Fruit fly (Drosophila melanogaster) whole organism, prepupa: Measurements from ENCODE around the gene solo.

Experiments
- CG10631 ChIP-seq: fragments of 200-800 bp; sonication (Bioruptor generic); optimal IDR thresholded peaks from 2 replicates; lab custom pipeline; 2016; ENCODE audit warnings: missing biosample characterization, missing genetic modification characterization
- CG10669 ChIP-seq: fragments of 200-800 bp; sonication (Bioruptor generic); optimal IDR thresholded peaks from 3 replicates; lab custom pipeline; 2018; ENCODE audit warnings: missing biosample characterization, mild to moderate bottlenecking, missing genetic modification characterization, moderate library complexity
- CG11294 ChIP-seq: fragments of 200-800 bp; sonication (Bioruptor generic); IDR thresholded peaks from 2 replicates; pipeline ENCODE4 v1.3.6; 2022; ENCODE audit warnings: missing biosample characterization, missing genetic modification characterization
- CG11762 ChIP-seq: fragments of 200-800 bp; sonication (Bioruptor generic); optimal IDR thresholded peaks from 3 replicates; lab custom pipeline; 2016; ENCODE audit warnings: missing biosample characterization, missing genetic modification characterization; ENCODE audit not compliant: insufficient read depth
- CG11902 ChIP-seq: fragments of 200-800 bp; sonication (Bioruptor generic); optimal IDR thresholded peaks from 3 replicates; lab custom pipeline; 2016; ENCODE audit warnings: missing biosample characterization, missing genetic modification characterization
- CG1621 ChIP-seq: fragments of 200-800 bp; sonication (Bioruptor generic); optimal IDR thresholded peaks from 3 replicates; lab custom pipeline; 2018; ENCODE audit warnings: missing biosample characterization, mild to moderate bottlenecking, missing genetic modification characterization
- CG16779 ChIP-seq: fragments of 200-800 bp; sonication (Bioruptor generic); optimal IDR thresholded peaks from 3 replicates; lab custom pipeline; 2017; ENCODE audit warnings: missing biosample characterization, mild to moderate bottlenecking, missing genetic modification characterization
- CG3032 ChIP-seq: fragments of 200-800 bp; optimal IDR thresholded peaks from 2 replicates; lab custom pipeline; 2019; ENCODE audit warnings: missing biosample characterization, mild to moderate bottlenecking, missing genetic modification characterization, moderate library complexity
- CG31627 ChIP-seq: fragments of 200-800 bp; sonication (Bioruptor generic); optimal IDR thresholded peaks from 3 replicates; lab custom pipeline; 2016; ENCODE audit warnings: missing biosample characterization, missing genetic modification characterization
- CG32006 ChIP-seq: fragments of 200-800 bp; sonication (Bioruptor generic); optimal IDR thresholded peaks from 3 replicates; lab custom pipeline; 2017; ENCODE audit warnings: missing biosample characterization, mild to moderate bottlenecking, missing genetic modification characterization
- CG34406 ChIP-seq: fragments of 200-800 bp; sonication (Bioruptor generic); optimal IDR thresholded peaks from 3 replicates; lab custom pipeline; 2016; ENCODE audit warnings: missing biosample characterization, missing genetic modification characterization
- CG3919 ChIP-seq: fragments of 200-800 bp; sonication (Bioruptor generic); optimal IDR thresholded peaks from 3 replicates; lab custom pipeline; 2016; ENCODE audit warnings: missing biosample characterization, missing genetic modification characterization
- CG6163 ChIP-seq: fragments of 200-800 bp; sonication (Bioruptor generic); IDR thresholded peaks from 3 replicates; pipeline ENCODE4 v1.3.6; 2022; ENCODE audit warnings: missing biosample characterization, missing genetic modification characterization
- CG6276 ChIP-seq: fragments of 200-800 bp; sonication (Bioruptor generic); optimal IDR thresholded peaks from 2 replicates; lab custom pipeline; 2017; ENCODE audit warnings: missing biosample characterization, mild to moderate bottlenecking, missing genetic modification characterization
- CG6792 ChIP-seq: fragments of 200-800 bp; sonication (Bioruptor generic); optimal IDR thresholded peaks from 3 replicates; lab custom pipeline; 2016; ENCODE audit warnings: missing biosample characterization, missing genetic modification characterization
- CG6808 ChIP-seq: fragments of 200-800 bp; sonication (Bioruptor generic); optimal IDR thresholded peaks from 3 replicates; lab custom pipeline; 2017; ENCODE audit warnings: missing biosample characterization, missing genetic modification characterization, mild to moderate bottlenecking, moderate library complexity, missing genetic modification reagents
- CG6854 ChIP-seq: fragments of 200-800 bp; sonication (Bioruptor generic); optimal IDR thresholded peaks from 2 replicates; lab custom pipeline; 2017; ENCODE audit warnings: missing biosample characterization, mild to moderate bottlenecking, missing genetic modification characterization
- CG7368 ChIP-seq: fragments of 200-800 bp; sonication (Bioruptor generic); optimal IDR thresholded peaks from 3 replicates; lab custom pipeline; 2016; ENCODE audit warnings: missing biosample characterization, missing genetic modification characterization
- CG8119 ChIP-seq: fragments of 200-800 bp; sonication (Bioruptor generic); IDR thresholded peaks from 3 replicates; pipeline ENCODE4 v1.3.6; 2022; ENCODE audit warnings: missing biosample characterization, missing genetic modification characterization
- CG8319 ChIP-seq: fragments of 200-800 bp; sonication (Bioruptor generic); optimal IDR thresholded peaks from 3 replicates; lab custom pipeline; 2016; ENCODE audit warnings: missing biosample characterization, missing genetic modification characterization
- CG9139 ChIP-seq: fragments of 200-800 bp; sonication (Bioruptor generic); optimal IDR thresholded peaks from 3 replicates; lab custom pipeline; 2017; ENCODE audit warnings: missing biosample characterization, mild to moderate bottlenecking, missing genetic modification characterization
- Eip75B ChIP-seq: fragments of 200-800 bp; sonication (Bioruptor generic); optimal IDR thresholded peaks from 3 replicates; lab custom pipeline; 2016; ENCODE audit warnings: missing biosample characterization, missing genetic modification characterization
- Eip78C ChIP-seq: fragments of 200-800 bp; sonication (Bioruptor generic); peaks from one replicate; lab custom pipeline; 2016; ENCODE audit warnings: missing biosample characterization, missing genetic modification characterization
- Eip93F ChIP-seq: fragments of 200-800 bp; sonication (Bioruptor generic); optimal IDR thresholded peaks from 2 replicates; lab custom pipeline; 2016; ENCODE audit warnings: missing biosample characterization, mild to moderate bottlenecking, missing genetic modification characterization
- Ets96B ChIP-seq: fragments of 200-800 bp; optimal IDR thresholded peaks from 2 replicates; lab custom pipeline; 2019; ENCODE audit warnings: missing biosample characterization, mild to moderate bottlenecking, missing genetic modification characterization, moderate library complexity
- Gug ChIP-seq: fragments of 200-800 bp; sonication (Bioruptor generic); IDR thresholded peaks from 2 replicates; pipeline ENCODE4 v1.3.6; 2022; ENCODE audit warnings: missing biosample characterization, missing genetic modification characterization
- Hr38 ChIP-seq: sonication (Bioruptor generic); optimal IDR thresholded peaks from 2 replicates; lab custom pipeline; 2016; ENCODE audit warnings: missing biosample characterization, missing genetic modification characterization
- Hr39 ChIP-seq: fragments of 200-800 bp; sonication (Bioruptor generic); optimal IDR thresholded peaks from 2 replicates; lab custom pipeline; 2016; ENCODE audit warnings: missing biosample characterization, missing genetic modification characterization
- Hr4 ChIP-seq: fragments of 200-800 bp; sonication (Bioruptor generic); optimal IDR thresholded peaks from 3 replicates; lab custom pipeline; 2016; ENCODE audit warnings: missing biosample characterization, missing genetic modification characterization
- Lpt ChIP-seq: fragments of 200-800 bp; sonication (Bioruptor generic); optimal IDR thresholded peaks from 3 replicates; lab custom pipeline; 2016; ENCODE audit warnings: missing biosample characterization, missing genetic modification characterization
- Met ChIP-seq: fragments of 200-800 bp; sonication (Bioruptor generic); optimal IDR thresholded peaks from 3 replicates; lab custom pipeline; 2016; ENCODE audit warnings: missing biosample characterization, missing genetic modification characterization
- OdsH ChIP-seq: fragments of 200-800 bp; sonication (Bioruptor generic); optimal IDR thresholded peaks from 3 replicates; lab custom pipeline; 2016; ENCODE audit warnings: missing biosample characterization, missing genetic modification characterization
- Sox102F ChIP-seq: fragments of 200-800 bp; sonication (Bioruptor generic); optimal IDR thresholded peaks from 2 replicates; lab custom pipeline; 2016; ENCODE audit warnings: missing biosample characterization, mild to moderate bottlenecking, missing genetic modification characterization
- Sox14 ChIP-seq: fragments of 200-800 bp; sonication (Bioruptor generic); optimal IDR thresholded peaks from 3 replicates; lab custom pipeline; 2016; ENCODE audit warnings: missing biosample characterization, missing genetic modification characterization
- Sox15 ChIP-seq: fragments of 200-800 bp; sonication (Bioruptor generic); optimal IDR thresholded peaks from 3 replicates; lab custom pipeline; 2016; ENCODE audit warnings: missing biosample characterization, missing genetic modification characterization
- acj6 ChIP-seq: fragments of 200-800 bp; sonication (Bioruptor generic); optimal IDR thresholded peaks from 3 replicates; lab custom pipeline; 2016; ENCODE audit warnings: missing biosample characterization, missing genetic modification characterization
- dac ChIP-seq: fragments of 200-800 bp; sonication (Bioruptor generic); optimal IDR thresholded peaks from 2 replicates; lab custom pipeline; 2017; ENCODE audit warnings: missing biosample characterization, mild to moderate bottlenecking, missing genetic modification characterization
- dsx ChIP-seq: fragments of 200-800 bp; optimal IDR thresholded peaks from 3 replicates; lab custom pipeline; 2019; ENCODE audit warnings: missing biosample characterization, mild to moderate bottlenecking, missing genetic modification characterization, moderate library complexity; ENCODE audit not compliant: poor library complexity, severe bottlenecking
- eg ChIP-seq: fragments of 200-800 bp; sonication (Bioruptor generic); IDR thresholded peaks from 3 replicates; pipeline ENCODE4 v1.3.6; 2022; ENCODE audit warnings: missing biosample characterization, missing genetic modification characterization
- fd85E ChIP-seq: fragments of 200-800 bp; sonication (Bioruptor generic); optimal IDR thresholded peaks from 3 replicates; lab custom pipeline; 2016; ENCODE audit warnings: missing biosample characterization, missing genetic modification characterization
- fkh ChIP-seq: fragments of 200-800 bp; sonication (Bioruptor generic); optimal IDR thresholded peaks from 3 replicates; lab custom pipeline; 2017; ENCODE audit warnings: missing biosample characterization, mild to moderate bottlenecking, missing genetic modification characterization, moderate library complexity
- lz ChIP-seq: fragments of 200-800 bp; sonication (Bioruptor generic); optimal IDR thresholded peaks from 3 replicates; lab custom pipeline; 2016; ENCODE audit warnings: missing biosample characterization, missing genetic modification characterization
- net ChIP-seq: fragments of 200-800 bp; sonication (Bioruptor generic); optimal IDR thresholded peaks from 3 replicates; lab custom pipeline; 2016; ENCODE audit warnings: missing biosample characterization, missing genetic modification characterization
- pdm3 ChIP-seq: fragments of 200-800 bp; sonication (Bioruptor generic); optimal IDR thresholded peaks from 3 replicates; lab custom pipeline; 2016; ENCODE audit warnings: missing biosample characterization, missing genetic modification characterization
- salr ChIP-seq, 2 experiments: fragments of 200-800 bp; sonication (Bioruptor generic); optimal IDR thresholded peaks; 3 replicates each; lab custom pipeline; 2016 to 2018; ENCODE audit warnings: missing biosample characterization in 2 of 2, missing genetic modification characterization in 2 of 2, mild to moderate bottlenecking in 1 of 2
- spab ChIP-seq: fragments of 200-800 bp; sonication (Bioruptor generic); optimal IDR thresholded peaks from 2 replicates; lab custom pipeline; 2017; ENCODE audit warnings: missing biosample characterization, mild to moderate bottlenecking, missing genetic modification characterization, missing genetic modification reagents
- ss ChIP-seq, 2 experiments: fragments of 200-800 bp; sonication (Bioruptor generic); optimal IDR thresholded peaks; 2 replicates in 1 of 2; 3 replicates in 1 of 2; lab custom pipeline; 2017 to 2018; ENCODE audit warnings: mild to moderate bottlenecking in 2 of 2, missing biosample characterization in 2 of 2, missing genetic modification characterization in 2 of 2, moderate library complexity in 1 of 2
- svp ChIP-seq: fragments of 200-800 bp; sonication (Bioruptor generic); peaks from one replicate; lab custom pipeline; 2016; ENCODE audit warnings: missing biosample characterization, missing genetic modification characterization
- topi ChIP-seq: fragments of 200-800 bp; sonication (Bioruptor generic); optimal IDR thresholded peaks from 3 replicates; lab custom pipeline; 2016; ENCODE audit warnings: missing biosample characterization, missing genetic modification characterization
- vri ChIP-seq: fragments of 200-800 bp; sonication (Bioruptor generic); optimal IDR thresholded peaks from 3 replicates; lab custom pipeline; 2016; ENCODE audit warnings: missing biosample characterization, mild to moderate bottlenecking, missing genetic modification characterization

The solo gene

dm6 chr2L:15056359-15057220, 4.9 kb upstream of the solo start:
- TF ChIP-seq CG8319 (peak; percentile 76), CG11294 (GFP tag; lab: Robert Waterston, UW) (peak; percentile 81; the same call in 1 of the 2 replicates), CG8119 (GFP tag; lab: Robert Waterston, UW) (peak; percentile 94), CG7368 (GFP tag; lab: Kevin White, UChicago) (peak; percentile 85), CG6792 (GFP tag; lab: Kevin White, UChicago) (peak; percentile 81), Lpt (peak; percentile 78), CG11762 (GFP tag; lab: Kevin White, UChicago) (peak; percentile 84), spab (GFP tag; lab: Kevin White, UChicago) (peak; percentile 86), CG31627 (GFP tag; lab: Kevin White, UChicago) (peak; percentile 67), CG10669 (GFP tag; lab: Kevin White, UChicago) (peak; percentile 84), OdsH (peak; percentile 87), net (GFP tag; lab: Kevin White, UChicago) (peak; percentile 86), Met (GFP tag; lab: Kevin White, UChicago) (peak; percentile 84), CG1621 (peak; percentile 52), Hr4 (peak; percentile 83), ss (GFP tag; optimal IDR thresholded peaks at IDR 0.05; lab: Kevin White, UChicago) (peak; percentile 89 to 90), svp (GFP tag; lab: Kevin White, UChicago) (peak; percentile 88), Hr38 (GFP tag; lab: Kevin White, UChicago) (no peak), CG10631 (GFP tag; lab: Kevin White, UChicago) (peak; percentile 87), CG9139 (GFP tag; lab: Kevin White, UChicago) (peak; percentile 73), topi (GFP tag; lab: Kevin White, UChicago) (peak; percentile 81), Sox102F (GFP tag; lab: Kevin White, UChicago) (peak; percentile 84), pdm3 (GFP tag; lab: Kevin White, UChicago) (peak; percentile 78), Eip93F (peak; percentile 67), CG3919 (GFP tag; lab: Kevin White, UChicago) (peak; percentile 91), CG3032 (tag; lab: Kevin White, UChicago) (peak; percentile 87), Eip78C (GFP tag; lab: Kevin White, UChicago) (peak; percentile 98), eg (GFP tag; lab: Robert Waterston, UW) (peak; percentile 90; the same call in 2 of the 3 replicates), Ets96B (tag; lab: Kevin White, UChicago) (peak; percentile 84), Hr39 (GFP tag; lab: Kevin White, UChicago) (peak; percentile 47), Gug (GFP tag; lab: Robert Waterston, UW) (peak; percentile 80), Sox14 (GFP tag; lab: Kevin White, UChicago) (peak; percentile 71), lz (GFP tag; lab: Kevin White, UChicago) (peak; percentile 74), dac (GFP tag; lab: Kevin White, UChicago) (peak; percentile 64), CG6276 (peak; percentile 86), fkh (peak; percentile 19), CG32006 (GFP tag; lab: Kevin White, UChicago) (peak; percentile 91), CG6163 (GFP tag; lab: Robert Waterston, UW) (peak; percentile 89; the same call in 2 of the 3 replicates), CG16779 (peak; percentile 62), vri (GFP tag; lab: Kevin White, UChicago) (peak; percentile 50), CG34406 (GFP tag; lab: Kevin White, UChicago) (peak; percentile 86), CG6808 (GFP tag; lab: Kevin White, UChicago) (peak; percentile 90), Sox15 (GFP tag; lab: Kevin White, UChicago) (peak; percentile 69), dsx (GFP tag; lab: Kevin White, UChicago) (peak; percentile 73), Eip75B (peak; percentile 72), CG6854 (GFP tag; lab: Kevin White, UChicago) (peak; percentile 67), CG11902 (peak; percentile 77), salr (GFP tag; optimal IDR thresholded peaks at IDR 0.05; lab: Kevin White, UChicago) (peak; percentile 28 to 92), acj6 (GFP tag; lab: Kevin White, UChicago) (peak; percentile 88), fd85E (GFP tag; lab: Kevin White, UChicago) (no peak)
